Worm (Caenorhabditis elegans) whole organism, young adult: ENCODE data around the gene C48A7.16.

ENCODE experiments used
- C06A6.2 ChIP-seq: fragments of 200-800 bp; sonication (Bioruptor generic); conservative IDR thresholded peaks from 2 replicates; pipeline ENCODE4 v1.3.6; 2022; ENCODE audit warnings: missing genetic modification characterization, missing compliant biosample characterization
- F39B2.1 ChIP-seq: fragments of 200-800 bp; sonication (Bioruptor generic); IDR thresholded peaks from 2 replicates; pipeline ENCODE4 v1.3.6; 2022; ENCODE audit warnings: missing genetic modification reagents, missing genetic modification characterization, missing compliant biosample characterization
- K12H6.12 ChIP-seq: fragments of 200-800 bp; sonication (Bioruptor generic); optimal IDR thresholded peaks from 2 replicates; lab custom pipeline; 2018; ENCODE audit warnings: mild to moderate bottlenecking, missing genetic modification characterization, missing compliant biosample characterization
- Y53F4B.3 ChIP-seq: fragments of 200-800 bp; sonication (Bioruptor generic); IDR thresholded peaks from 2 replicates; pipeline ENCODE4 v1.3.6; 2022; ENCODE audit warnings: missing genetic modification reagents, missing genetic modification characterization, missing compliant biosample characterization
- Y95B8A.8 ChIP-seq: fragments of 200-800 bp; sonication (Bioruptor generic); IDR thresholded peaks from 2 replicates; pipeline ENCODE4 v1.3.6; 2022; ENCODE audit warnings: missing genetic modification reagents, missing genetic modification characterization, missing compliant biosample characterization
- atf-7 ChIP-seq: sonication (generic microtip); optimal IDR thresholded peaks from 2 replicates; lab custom pipeline; 2017; ENCODE audit warnings: mild to moderate bottlenecking, missing genetic modification characterization, missing compliant biosample characterization
- attf-3 ChIP-seq: fragments of 200-800 bp; sonication (Bioruptor generic); conservative IDR thresholded peaks from 2 replicates; pipeline ENCODE4 v1.3.6; 2022; ENCODE audit warnings: missing genetic modification reagents, missing genetic modification characterization, missing compliant biosample characterization
- bed-1 ChIP-seq: fragments of 200-800 bp; sonication (Bioruptor generic); IDR thresholded peaks from 2 replicates; pipeline ENCODE4 v1.3.6; 2022; ENCODE audit warnings: missing genetic modification reagents, missing genetic modification characterization, missing compliant biosample characterization
- bed-2 ChIP-seq: fragments of 200-800 bp; sonication (Bioruptor generic); IDR thresholded peaks from 2 replicates; pipeline ENCODE4 v1.3.6; 2022; ENCODE audit warnings: missing genetic modification reagents, missing genetic modification characterization, missing compliant biosample characterization
- ccch-3 ChIP-seq: fragments of 200-800 bp; sonication (Bioruptor generic); optimal IDR thresholded peaks from 2 replicates; lab custom pipeline; 2018; ENCODE audit warnings: mild to moderate bottlenecking, missing genetic modification characterization, missing compliant biosample characterization
- cebp-1 ChIP-seq, 2 experiments: fragments of 200-800 bp in 1 of 2; sonication (Bioruptor generic) in 1 of 2; sonication (generic microtip) in 1 of 2; IDR thresholded peaks in 1 of 2; optimal IDR thresholded peaks in 1 of 2; 2 replicates each; pipeline versions ENCODE4 v1.3.6 to Lab custom; 2017 to 2022; ENCODE audit warnings: missing compliant biosample characterization in 2 of 2, missing genetic modification characterization in 2 of 2, mild to moderate bottlenecking in 1 of 2, missing genetic modification reagents in 1 of 2, moderate library complexity in 1 of 2
- cebp-2 ChIP-seq: fragments of 200-800 bp; sonication (Bioruptor generic); IDR thresholded peaks from 2 replicates; pipeline ENCODE4 v1.3.6; 2022; ENCODE audit warnings: missing genetic modification characterization, missing compliant biosample characterization
- ceh-100 ChIP-seq: fragments of 200-800 bp; sonication (Bioruptor generic); IDR thresholded peaks from 2 replicates; pipeline ENCODE4 v1.3.6; 2022; ENCODE audit warnings: missing genetic modification reagents, missing genetic modification characterization, missing compliant biosample characterization
- chd-7 ChIP-seq: sonication (generic microtip); optimal IDR thresholded peaks from 2 replicates; lab custom pipeline; 2016; ENCODE audit warnings: mild to moderate bottlenecking, missing genetic modification characterization, moderate library complexity, missing compliant biosample characterization
- dpl-1 ChIP-seq: fragments of 150-350 bp; optimal IDR thresholded peaks from 2 replicates; lab custom pipeline; 2014; ENCODE audit warnings: missing biosample characterization, missing genetic modification reagents, missing genetic modification characterization
- egrh-3 ChIP-seq: fragments of 200-800 bp; sonication (Bioruptor generic); IDR thresholded peaks from 2 replicates; pipeline ENCODE4 v1.3.6; 2022; ENCODE audit warnings: missing genetic modification reagents, missing genetic modification characterization, missing compliant biosample characterization
- ekl-4 ChIP-seq: fragments of 200-800 bp; sonication (Bioruptor generic); IDR thresholded peaks from 2 replicates; pipeline ENCODE4 v1.3.6; 2022; ENCODE audit warnings: missing genetic modification reagents, missing genetic modification characterization, missing compliant biosample characterization
- fkh-3 ChIP-seq: sonication (generic microtip); optimal IDR thresholded peaks from 2 replicates; lab custom pipeline; 2016; ENCODE audit warnings: mild to moderate bottlenecking, missing genetic modification characterization, missing compliant biosample characterization
- hlh-12 ChIP-seq: sonication (generic microtip); optimal IDR thresholded peaks from 2 replicates; lab custom pipeline; 2016; ENCODE audit warnings: missing genetic modification characterization, missing compliant biosample characterization
- hlh-26 ChIP-seq: fragments of 200-800 bp; sonication (Bioruptor generic); conservative IDR thresholded peaks from 2 replicates; pipeline ENCODE4 v1.3.6; 2022; ENCODE audit warnings: missing genetic modification reagents, missing genetic modification characterization, missing compliant biosample characterization
- hmg-20 ChIP-seq: fragments of 200-800 bp; sonication (Bioruptor generic); IDR thresholded peaks from 2 replicates; pipeline ENCODE4 v1.3.6; 2022; ENCODE audit warnings: missing genetic modification reagents, missing genetic modification characterization, missing compliant biosample characterization
- hsf-1 ChIP-seq: fragments of 200-800 bp; sonication (Bioruptor generic); IDR thresholded peaks from 2 replicates; pipeline ENCODE4 v1.3.6; 2022; ENCODE audit warnings: missing genetic modification reagents, missing genetic modification characterization, missing compliant biosample characterization
- let-526 ChIP-seq: fragments of 200-800 bp; sonication (Bioruptor generic); IDR thresholded peaks from 2 replicates; pipeline ENCODE4 v1.3.6; 2022; ENCODE audit warnings: missing genetic modification reagents, missing genetic modification characterization, missing compliant biosample characterization
- lin-26 ChIP-seq: fragments of 200-800 bp; sonication (Bioruptor generic); IDR thresholded peaks from 2 replicates; pipeline ENCODE4 v1.3.6; 2022; ENCODE audit warnings: missing genetic modification reagents, missing genetic modification characterization, missing compliant biosample characterization
- lsy-27 ChIP-seq: sonication (generic microtip); optimal IDR thresholded peaks from 2 replicates; lab custom pipeline; 2017; ENCODE audit warnings: missing genetic modification characterization, mild to moderate bottlenecking, missing compliant biosample characterization, antibody characterized with exemption, missing genotype, borderline replicate concordance; ENCODE audit not compliant: insufficient read depth
- madf-10 ChIP-seq: sonication (generic microtip); optimal IDR thresholded peaks from 2 replicates; lab custom pipeline; 2016; ENCODE audit warnings: mild to moderate bottlenecking, missing genetic modification characterization, missing compliant biosample characterization
- madf-3 ChIP-seq: fragments of 200-800 bp; sonication (Bioruptor generic); IDR thresholded peaks from 2 replicates; pipeline ENCODE4 v1.3.6; 2022; ENCODE audit warnings: missing genetic modification reagents, missing genetic modification characterization, missing compliant biosample characterization
- mes-4 ChIP-seq: sonication (generic microtip); optimal IDR thresholded peaks from 2 replicates; lab custom pipeline; 2016; ENCODE audit warnings: missing genotype, missing genetic modification characterization, missing compliant biosample characterization
- mxl-1 ChIP-seq: sonication (generic microtip); optimal IDR thresholded peaks from 2 replicates; lab custom pipeline; 2016; ENCODE audit warnings: missing genetic modification characterization, missing compliant biosample characterization
- nhr-179 ChIP-seq: sonication (generic microtip); optimal IDR thresholded peaks from 2 replicates; lab custom pipeline; 2016; ENCODE audit warnings: mild to moderate bottlenecking, missing genetic modification characterization, missing compliant biosample characterization
- pha-4 ChIP-seq: fragments of 150-350 bp; sonication (generic microtip); optimal IDR thresholded peaks from 2 replicates; lab custom pipeline; 2014; ENCODE audit warnings: missing biosample characterization, missing genetic modification reagents, missing genetic modification characterization
- rcor-1 ChIP-seq: fragments of 200-800 bp; sonication (Bioruptor generic); IDR thresholded peaks from 2 replicates; pipeline ENCODE4 v1.3.6; 2022; ENCODE audit warnings: missing genetic modification reagents, missing genetic modification characterization, missing compliant biosample characterization
- rec-8 ChIP-seq, 2 experiments: sonication (generic microtip); optimal IDR thresholded peaks; 2 replicates each; lab custom pipeline; 2016; ENCODE audit warnings: mild to moderate bottlenecking in 2 of 2, missing genetic modification characterization in 2 of 2, missing genetic modification reagents in 2 of 2, missing genotype in 2 of 2, missing biosample characterization in 1 of 2, missing compliant biosample characterization in 1 of 2, moderate library complexity in 1 of 2
- rpc-1 ChIP-seq, 2 experiments: fragments of 150-350 bp in 1 of 2; sonication (generic microtip) in 1 of 2; optimal IDR thresholded peaks; 2 replicates each; lab custom pipeline; 2014 to 2018; ENCODE audit warnings: missing biosample characterization in 1 of 2, missing genetic modification characterization in 1 of 2, missing genetic modification reagents in 1 of 2, missing genotype in 1 of 2
- snpc-3.4 ChIP-seq: sonication (generic microtip); optimal IDR thresholded peaks from 2 replicates; lab custom pipeline; 2017; ENCODE audit warnings: missing genetic modification characterization, mild to moderate bottlenecking, missing compliant biosample characterization, antibody characterized with exemption, moderate library complexity, missing genotype, missing genetic modification reagents
- somi-1 ChIP-seq: fragments of 200-800 bp; sonication (Bioruptor generic); optimal IDR thresholded peaks from 2 replicates; lab custom pipeline; 2018; ENCODE audit warnings: mild to moderate bottlenecking, missing genetic modification characterization, missing compliant biosample characterization
- tbp1 ChIP-seq: fragments of 200-800 bp; sonication (Bioruptor generic); optimal IDR thresholded peaks from 2 replicates; lab custom pipeline; 2018; ENCODE audit warnings: mild to moderate bottlenecking, missing genetic modification characterization, missing compliant biosample characterization
- unc-130 ChIP-seq: sonication (generic microtip); optimal IDR thresholded peaks from 2 replicates; lab custom pipeline; 2016; ENCODE audit warnings: missing genetic modification reagents, missing genetic modification characterization, missing compliant biosample characterization
- ztf-22 ChIP-seq: fragments of 200-800 bp; sonication (Bioruptor generic); optimal IDR thresholded peaks from 2 replicates; lab custom pipeline; 2018; ENCODE audit warnings: mild to moderate bottlenecking, missing genetic modification characterization, moderate library complexity, missing compliant biosample characterization
- ztf-3 ChIP-seq: fragments of 200-800 bp; sonication (Bioruptor generic); optimal IDR thresholded peaks from 2 replicates; lab custom pipeline; 2018; ENCODE audit warnings: mild to moderate bottlenecking, missing genetic modification characterization, missing compliant biosample characterization

The C48A7.16 gene

DNA sequence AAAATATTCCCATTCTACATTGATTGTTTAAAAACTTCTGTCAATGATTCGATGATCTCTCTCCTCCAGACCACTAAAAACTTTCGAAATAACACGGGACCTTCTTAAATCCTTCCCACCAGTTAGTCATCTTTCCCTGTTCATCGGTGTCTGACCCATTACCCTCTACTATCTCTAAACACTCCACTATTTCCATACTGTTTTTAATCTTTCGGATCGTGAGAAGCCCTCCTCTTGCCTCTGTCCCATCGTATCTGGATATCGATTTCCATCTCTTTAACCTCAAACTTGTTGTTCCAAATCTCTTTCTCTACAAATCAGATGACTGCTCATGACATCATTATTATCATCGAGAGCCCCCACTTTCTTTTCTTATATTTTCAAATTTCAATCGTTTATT is 23.1 kb downstream of the C48A7.16 start:
- no peak for TF ChIP-seq cebp-1 (GFP tag; IDR thresholded peaks at IDR 0.05; lab: Robert Waterston, UW)
- TF ChIP-seq cebp-1 (tag; optimal IDR thresholded peaks at IDR 0.05; lab: Kevin White, UChicago): no peak
- TF ChIP-seq hlh-26 (GFP tag; lab: Robert Waterston, UW): no peak
- TF ChIP-seq Y95B8A.8 (GFP tag; lab: Robert Waterston, UW): no peak
- no peak for TF ChIP-seq rpc-1 (optimal IDR thresholded peaks at IDR 0.05; lab: Kevin White, UChicago)
- no peak for TF ChIP-seq rpc-1 (tag; optimal IDR thresholded peaks at IDR 0.05; lab: Kevin White, UChicago)
- no peak for TF ChIP-seq hsf-1
- no peak for TF ChIP-seq let-526 (GFP tag; lab: Robert Waterston, UW)
- no peak for TF ChIP-seq pha-4 (tag; lab: Kevin White, UChicago)
- no peak for TF ChIP-seq madf-3 (GFP tag; lab: Robert Waterston, UW)
- no peak for TF ChIP-seq somi-1 (GFP tag; lab: Kevin White, UChicago)
- no peak for TF ChIP-seq ceh-100
- TF ChIP-seq bed-2 (GFP tag; lab: Robert Waterston, UW): no peak
- TF ChIP-seq ccch-3 (GFP tag; lab: Kevin White, UChicago): no peak
- TF ChIP-seq rec-8 (tag; optimal IDR thresholded peaks at IDR 0.05; lab: Kevin White, UChicago): no peak

DNA sequence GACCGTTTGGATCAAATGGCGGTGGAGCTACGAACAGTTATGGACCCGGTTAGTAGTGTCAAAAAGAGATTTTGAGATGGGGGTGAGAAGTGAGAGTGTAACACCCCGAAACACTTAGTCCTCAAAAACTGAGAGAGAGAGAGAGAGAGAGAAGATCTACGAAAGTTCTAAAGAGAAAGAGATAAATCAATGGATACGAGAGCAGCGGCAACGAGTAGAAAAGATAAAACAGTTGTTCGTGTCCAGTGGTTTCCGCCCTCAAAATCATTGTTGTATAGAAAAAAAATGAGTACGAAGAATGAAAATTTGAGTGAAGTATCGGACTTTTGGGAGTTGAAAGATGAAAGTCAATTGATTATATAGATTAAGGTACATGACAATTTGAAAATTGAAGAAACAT is 23.7 kb downstream of the C48A7.16 start:
- TF ChIP-seq egrh-3 (GFP tag; lab: Robert Waterston, UW): no peak
- TF ChIP-seq snpc-3.4 (tag; lab: Kevin White, UChicago): no peak
- TF ChIP-seq atf-7 (tag; lab: Kevin White, UChicago): no peak
- no peak for TF ChIP-seq lsy-27
- TF ChIP-seq ztf-22 (GFP tag; lab: Kevin White, UChicago): no peak
- TF ChIP-seq rcor-1 (GFP tag; lab: Robert Waterston, UW): no peak
- no peak for TF ChIP-seq mes-4 (tag; lab: Kevin White, UChicago)

DNA sequence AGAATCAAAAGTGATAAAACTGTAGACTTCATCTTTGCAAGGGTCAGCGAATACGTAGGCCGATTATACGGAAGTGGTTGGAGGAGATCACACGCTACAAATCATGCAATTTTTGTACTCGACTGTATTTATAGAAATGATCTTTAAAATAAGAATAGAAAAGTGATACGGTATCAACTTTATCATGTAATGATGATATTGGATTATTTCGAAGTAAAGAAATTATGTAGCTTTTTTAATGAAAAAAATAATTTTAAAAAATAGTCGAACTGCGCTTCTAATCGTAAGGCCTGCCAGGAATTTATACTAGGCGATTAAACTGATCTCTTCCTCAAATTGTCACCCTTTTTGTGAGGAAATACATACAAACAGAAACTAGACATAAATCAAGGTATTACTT is 28.6 kb downstream of the C48A7.16 start, which contains the start of gene B0496.11:
TSS of gene B0496.11 (minus strand) at position 101 of the 400 bp plus-strand sequence.
- TF ChIP-seq dpl-1 (GFP tag; lab: Kevin White, UChicago) (no peak), egrh-3 (GFP tag; lab: Robert Waterston, UW) (no peak), cebp-2 (GFP tag; lab: Robert Waterston, UW) (no peak), K12H6.12 (tag; lab: Kevin White, UChicago) (no peak), chd-7 (tag; lab: Kevin White, UChicago) (no peak), pha-4 (tag; lab: Kevin White, UChicago) (no peak), somi-1 (GFP tag; lab: Kevin White, UChicago) (no peak), let-526 (GFP tag; lab: Robert Waterston, UW) (no peak), lin-26 (no peak), ekl-4 (GFP tag; lab: Robert Waterston, UW) (no peak), F39B2.1 (GFP tag; lab: Robert Waterston, UW) (no peak), fkh-3 (tag; lab: Kevin White, UChicago) (no peak), madf-10 (no peak), hlh-12 (tag; lab: Kevin White, UChicago) (no peak), Y53F4B.3 (GFP tag; lab: Robert Waterston, UW) (no peak)

DNA sequence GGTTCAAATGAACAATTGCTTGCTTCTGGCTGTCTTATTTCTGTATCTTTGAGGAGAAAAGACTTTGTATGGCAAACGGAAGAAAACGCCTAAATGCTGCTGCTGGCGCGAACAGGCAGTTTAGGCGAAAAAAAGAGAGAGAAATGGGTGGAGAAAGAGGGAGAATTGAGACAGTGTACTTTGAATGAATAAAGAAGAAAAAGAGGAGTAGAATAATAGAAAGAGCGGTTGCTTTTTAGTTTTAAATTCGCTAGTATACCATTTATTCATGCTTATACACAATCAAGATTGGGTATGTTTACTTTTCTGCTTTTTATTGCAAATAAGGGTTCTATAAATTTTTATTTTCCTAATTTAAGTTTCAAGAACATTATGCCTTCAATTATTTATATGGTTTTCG is 34.1 kb downstream of the C48A7.16 start:
- no peak for TF ChIP-seq ztf-3 (GFP tag; lab: Kevin White, UChicago)
- TF ChIP-seq hmg-20 (GFP tag; lab: Robert Waterston, UW): no peak
- no peak for TF ChIP-seq mxl-1 (tag; lab: Kevin White, UChicago)
- no peak for TF ChIP-seq C06A6.2
- TF ChIP-seq nhr-179 (tag; lab: Kevin White, UChicago): no peak
- no peak for TF ChIP-seq cebp-1 (GFP tag; IDR thresholded peaks at IDR 0.05; lab: Robert Waterston, UW)
- no peak for TF ChIP-seq cebp-1 (tag; optimal IDR thresholded peaks at IDR 0.05; lab: Kevin White, UChicago)
- no peak for TF ChIP-seq attf-3
- TF ChIP-seq ztf-22 (GFP tag; lab: Kevin White, UChicago): no peak
- no peak for TF ChIP-seq unc-130 (GFP tag; lab: Kevin White, UChicago)
- no peak for TF ChIP-seq bed-1 (GFP tag; lab: Robert Waterston, UW)
- no peak for TF ChIP-seq mes-4 (tag; lab: Kevin White, UChicago)
- TF ChIP-seq tbp1: no peak
